Worm (Caenorhabditis elegans): ENCODE data around the gene T26A8.4.

- no peak for TF ChIP-seq attf-6 (GFP tag; IDR thresholded peaks at IDR 0.05)
- no peak for TF ChIP-seq ets-4 (GFP tag; optimal IDR thresholded peaks at IDR 0.05)
- TF ChIP-seq snpc-4 (GFP tag; optimal IDR thresholded peaks at IDR 0.05): no peak
- TF ChIP-seq snpc-4 (tag; optimal IDR thresholded peaks at IDR 0.05): no peak
- TF ChIP-seq unc-62 (GFP tag; optimal IDR thresholded peaks at IDR 0.05): no peak
- TF ChIP-seq sptf-2 (GFP tag; optimal IDR thresholded peaks at IDR 0.05): no peak
Observed at ce11 chrIV:8379683-8380082, 53.0 kb downstream of the T26A8.4 start, which contains the start of gene praf-3.
